Fruit fly (Drosophila melanogaster): ENCODE results near the gene rin.

DNA sequence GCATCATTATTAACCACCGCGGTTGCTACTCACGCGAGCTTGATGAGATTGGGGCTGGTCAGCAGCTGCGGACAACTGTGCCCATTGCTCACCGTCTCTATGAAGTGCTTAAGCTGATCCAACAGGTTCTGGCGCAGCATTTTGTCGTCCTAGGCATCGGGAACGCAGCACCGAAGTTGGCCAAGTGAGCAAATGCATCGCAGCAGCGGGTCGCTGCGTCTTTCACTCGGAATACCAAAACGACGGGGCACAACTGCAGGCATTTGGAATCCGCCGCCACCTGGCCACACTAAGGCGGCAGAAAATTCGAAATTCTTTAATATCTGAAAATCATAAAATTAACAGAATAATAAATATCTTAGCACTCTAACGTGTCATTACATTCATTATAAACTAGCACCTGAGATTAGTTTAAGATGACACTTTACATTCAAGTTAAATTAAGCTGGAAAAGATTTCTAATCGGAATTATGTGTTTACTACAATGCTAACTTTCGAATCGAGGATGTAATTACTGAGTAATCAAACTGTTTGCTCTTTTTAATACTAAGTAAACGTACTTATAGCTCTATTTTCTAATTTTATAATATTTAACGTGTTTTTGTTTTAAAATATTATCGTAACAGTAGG lies 36.3 kb downstream of the rin start:
- TF ChIP-seq psq (optimal IDR thresholded peaks at IDR 0.05) = no peak
- no peak for TF ChIP-seq insv (optimal IDR thresholded peaks at IDR 0.05)
- no peak for TF ChIP-seq Myc (optimal IDR thresholded peaks at IDR 0.05)

All from Kc167 (cell line).